Fruit fly (Drosophila melanogaster) whole organism, embryonic: Measurements from ENCODE around the gene CG10470.

Source experiments
- Adf1 ChIP-seq: fragments of 200-800 bp; sonication (Bioruptor generic); IDR thresholded peaks from 2 replicates; pipeline ENCODE4 v1.3.6; 2022; ENCODE audit warnings: missing biosample characterization, missing genetic modification characterization
- Atf-2 ChIP-seq: fragments of 200-800 bp; sonication (Bioruptor generic); optimal IDR thresholded peaks from 2 replicates; lab custom pipeline; 2016; ENCODE audit warnings: missing biosample characterization, missing genetic modification characterization
- CG10209 ChIP-seq: fragments of 200-800 bp; sonication (Bioruptor generic); optimal IDR thresholded peaks from 3 replicates; lab custom pipeline; 2017; ENCODE audit warnings: missing biosample characterization, mild to moderate bottlenecking, missing genetic modification characterization, missing genetic modification reagents
- CG11696 ChIP-seq: fragments of 200-800 bp; sonication (Bioruptor generic); IDR thresholded peaks from 2 replicates; pipeline ENCODE4 v1.3.6; 2022; ENCODE audit warnings: missing biosample characterization, missing genetic modification characterization
- CG12104 ChIP-seq: fragments of 200-800 bp; sonication (Bioruptor generic); optimal IDR thresholded peaks from 3 replicates; lab custom pipeline; 2016; ENCODE audit warnings: missing biosample characterization, missing genetic modification characterization
- CG12659 ChIP-seq: fragments of 200-800 bp; sonication (Bioruptor generic); optimal IDR thresholded peaks from 3 replicates; lab custom pipeline; 2017; ENCODE audit warnings: mild to moderate bottlenecking, missing biosample characterization, missing genetic modification reagents, missing genetic modification characterization
- CG13775 ChIP-seq: fragments of 200-800 bp; sonication (Bioruptor generic); optimal IDR thresholded peaks from 3 replicates; lab custom pipeline; 2017; ENCODE audit warnings: missing biosample characterization, mild to moderate bottlenecking, missing genetic modification characterization
- CG16863 ChIP-seq: fragments of 200-800 bp; sonication (Bioruptor generic); optimal IDR thresholded peaks from 3 replicates; lab custom pipeline; 2016; ENCODE audit warnings: missing biosample characterization, missing genetic modification characterization
- CG18619 ChIP-seq: fragments of 200-800 bp; sonication (Bioruptor generic); optimal IDR thresholded peaks from 3 replicates; lab custom pipeline; 2017; ENCODE audit warnings: missing biosample characterization, mild to moderate bottlenecking, missing genetic modification characterization
- CG2129 ChIP-seq: fragments of 200-800 bp; sonication (Bioruptor generic); IDR thresholded peaks from 2 replicates; pipeline ENCODE4 v1.3.6; 2022; ENCODE audit warnings: missing biosample characterization, missing genetic modification characterization; ENCODE audit not compliant: partially characterized antibody
- CG3838 ChIP-seq: fragments of 200-800 bp; sonication (Bioruptor generic); optimal IDR thresholded peaks from 3 replicates; lab custom pipeline; 2016; ENCODE audit warnings: missing biosample characterization, missing genetic modification characterization
- CG6175 ChIP-seq: fragments of 200-800 bp; sonication (Bioruptor generic); IDR thresholded peaks from 3 replicates; pipeline ENCODE4 v1.3.6; 2022; ENCODE audit warnings: missing biosample characterization, missing genetic modification characterization
- CG6813 ChIP-seq: fragments of 200-800 bp; sonication (Bioruptor generic); optimal IDR thresholded peaks from 2 replicates; lab custom pipeline; 2017; ENCODE audit warnings: missing biosample characterization, missing genetic modification characterization, mild to moderate bottlenecking, moderate library complexity, missing genetic modification reagents
- CG7357 ChIP-seq: fragments of 200-800 bp; sonication (Bioruptor generic); IDR thresholded peaks from 3 replicates; pipeline ENCODE4 v1.3.6; 2022; ENCODE audit warnings: missing biosample characterization, missing genetic modification characterization
- CHES-1-like ChIP-seq: fragments of 200-800 bp; sonication (Bioruptor generic); optimal IDR thresholded peaks from 2 replicates; lab custom pipeline; 2016; ENCODE audit warnings: missing biosample characterization, missing genetic modification characterization
- CoRest ChIP-seq: fragments of 200-800 bp; sonication (Bioruptor generic); optimal IDR thresholded peaks from 3 replicates; lab custom pipeline; 2018; ENCODE audit warnings: missing biosample characterization, mild to moderate bottlenecking, missing genetic modification characterization, moderate library complexity
- CrebB ChIP-seq: fragments of 200-800 bp; sonication (Bioruptor generic); optimal IDR thresholded peaks from 3 replicates; lab custom pipeline; 2018; ENCODE audit warnings: missing biosample characterization, mild to moderate bottlenecking, missing genetic modification characterization
- Dp ChIP-seq: fragments of 200-800 bp; sonication (Bioruptor generic); optimal IDR thresholded peaks from 2 replicates; lab custom pipeline; 2018; ENCODE audit warnings: missing biosample characterization, mild to moderate bottlenecking, missing genetic modification characterization, moderate library complexity
- Ets97D ChIP-seq: fragments of 200-800 bp; sonication (Bioruptor generic); optimal IDR thresholded peaks from 3 replicates; lab custom pipeline; 2016; ENCODE audit warnings: missing biosample characterization, missing genetic modification characterization
- Hr3 ChIP-seq: fragments of 200-800 bp; sonication (Bioruptor generic); optimal IDR thresholded peaks from 3 replicates; lab custom pipeline; 2016; ENCODE audit warnings: missing biosample characterization, missing genetic modification characterization
- Mrtf ChIP-seq: fragments of 200-800 bp; sonication (Bioruptor generic); IDR thresholded peaks from 3 replicates; pipeline ENCODE4 v1.3.6; 2022; ENCODE audit warnings: missing biosample characterization, missing genetic modification characterization
- Side ChIP-seq: fragments of 200-800 bp; sonication (Bioruptor generic); optimal IDR thresholded peaks from 2 replicates; lab custom pipeline; 2016; ENCODE audit warnings: missing biosample characterization, missing genetic modification characterization
- Vsx1 ChIP-seq: fragments of 200-800 bp; sonication (Bioruptor generic); optimal IDR thresholded peaks from 2 replicates; lab custom pipeline; 2017; ENCODE audit warnings: missing biosample characterization, mild to moderate bottlenecking, missing genetic modification characterization, missing genetic modification reagents
- bbx ChIP-seq: fragments of 200-800 bp; sonication (Bioruptor generic); IDR thresholded peaks from 2 replicates; pipeline ENCODE4 v1.3.6; 2022; ENCODE audit warnings: missing biosample characterization, missing genetic modification characterization; ENCODE audit not compliant: partially characterized antibody
- chif ChIP-seq, 2 experiments: fragments of 200-800 bp; sonication (Bioruptor generic); optimal IDR thresholded peaks; 3 replicates each; lab custom pipeline; 2016; ENCODE audit warnings: missing biosample characterization in 2 of 2, missing genetic modification characterization in 2 of 2
- dati ChIP-seq: fragments of 200-800 bp; sonication (Bioruptor generic); IDR thresholded peaks from 2 replicates; pipeline ENCODE4 v1.3.6; 2022; ENCODE audit warnings: missing biosample characterization, missing genetic modification characterization
- dmrt99B ChIP-seq: fragments of 200-800 bp; sonication (Bioruptor generic); optimal IDR thresholded peaks from 2 replicates; lab custom pipeline; 2018; ENCODE audit warnings: missing biosample characterization, mild to moderate bottlenecking, missing genetic modification characterization, moderate library complexity
- fd3F ChIP-seq: fragments of 200-800 bp; sonication (Bioruptor generic); optimal IDR thresholded peaks from 2 replicates; lab custom pipeline; 2018; ENCODE audit warnings: missing biosample characterization, mild to moderate bottlenecking, missing genetic modification characterization, moderate library complexity
- fd64A ChIP-seq: fragments of 200-800 bp; sonication (Bioruptor generic); optimal IDR thresholded peaks from 3 replicates; lab custom pipeline; 2018; ENCODE audit warnings: missing biosample characterization, mild to moderate bottlenecking, missing genetic modification characterization
- hb ChIP-seq: fragments of 200-800 bp; sonication (Bioruptor generic); IDR thresholded peaks from 3 replicates; pipeline ENCODE4 v1.3.6; 2022; ENCODE audit warnings: missing biosample characterization, missing genetic modification characterization; ENCODE audit not compliant: partially characterized antibody
- hbn ChIP-seq: fragments of 200-800 bp; sonication (Bioruptor generic); IDR thresholded peaks from 2 replicates; pipeline ENCODE4 v1.3.6; 2022; ENCODE audit warnings: missing biosample characterization, missing genetic modification characterization; ENCODE audit not compliant: partially characterized antibody
- ind ChIP-seq: fragments of 200-800 bp; sonication (Bioruptor generic); optimal IDR thresholded peaks from 3 replicates; lab custom pipeline; 2016; ENCODE audit warnings: missing biosample characterization, missing genetic modification characterization
- kay ChIP-seq: fragments of 200-800 bp; sonication (Bioruptor generic); optimal IDR thresholded peaks from 2 replicates; lab custom pipeline; 2016; ENCODE audit warnings: missing biosample characterization, missing genetic modification characterization
- lilli ChIP-seq: fragments of 200-800 bp; sonication (Bioruptor generic); optimal IDR thresholded peaks from 3 replicates; lab custom pipeline; 2016; ENCODE audit warnings: missing biosample characterization, missing genetic modification characterization
- lov ChIP-seq, 2 experiments: fragments of 200-800 bp in 1 of 2; fragments of >200 bp in 1 of 2; sonication (Bioruptor generic) in 1 of 2; IDR thresholded peaks in 1 of 2; optimal IDR thresholded peaks in 1 of 2; 2 replicates in 1 of 2; 3 replicates in 1 of 2; pipeline versions ENCODE4 v1.3.6 to Lab custom; 2017 to 2022; ENCODE audit warnings: missing biosample characterization in 1 of 2, missing genetic modification characterization in 1 of 2
- nerfin-2 ChIP-seq: fragments of 200-800 bp; sonication (Bioruptor generic); IDR thresholded peaks from 2 replicates; pipeline ENCODE4 v1.3.6; 2022; ENCODE audit warnings: missing biosample characterization, missing genetic modification characterization; ENCODE audit not compliant: partially characterized antibody
- nmo ChIP-seq: fragments of 200-800 bp; sonication (Bioruptor generic); optimal IDR thresholded peaks from 2 replicates; lab custom pipeline; 2018; ENCODE audit warnings: missing biosample characterization, mild to moderate bottlenecking, missing genetic modification characterization, moderate library complexity
- pnt ChIP-seq: fragments of 200-800 bp; sonication (Bioruptor generic); optimal IDR thresholded peaks from 3 replicates; lab custom pipeline; 2016; ENCODE audit warnings: missing biosample characterization, missing genetic modification characterization
- pum ChIP-seq: fragments of 200-800 bp; sonication (Bioruptor generic); optimal IDR thresholded peaks from 2 replicates; lab custom pipeline; 2016; ENCODE audit warnings: missing biosample characterization, missing genetic modification characterization
- rib ChIP-seq: fragments of 200-800 bp; sonication (Bioruptor generic); IDR thresholded peaks from 2 replicates; pipeline ENCODE4 v1.3.6; 2022; ENCODE audit warnings: missing biosample characterization, missing genetic modification characterization
- row ChIP-seq: fragments of 200-800 bp; sonication (Bioruptor generic); IDR thresholded peaks from 3 replicates; pipeline ENCODE4 v1.3.6; 2022; ENCODE audit warnings: missing biosample characterization, missing genetic modification characterization
- run ChIP-seq: fragments of 200-800 bp; sonication (Bioruptor generic); optimal IDR thresholded peaks from 3 replicates; lab custom pipeline; 2018; ENCODE audit warnings: missing biosample characterization, mild to moderate bottlenecking, missing genetic modification characterization
- sc ChIP-seq, 3 experiments: fragments of >200 bp in 2 of 3; fragments of 200-800 bp in 1 of 3; sonication (Bioruptor generic) in 1 of 3; optimal IDR thresholded peaks; 2 replicates in 2 of 3; 3 replicates in 1 of 3; lab custom pipeline; 2017; ENCODE audit warnings: mild to moderate bottlenecking in 1 of 3, missing biosample characterization in 1 of 3, missing genetic modification characterization in 1 of 3, missing genetic modification reagents in 1 of 3
- sd ChIP-seq: fragments of 200-800 bp; sonication (Bioruptor generic); optimal IDR thresholded peaks from 3 replicates; lab custom pipeline; 2018; ENCODE audit warnings: missing biosample characterization, mild to moderate bottlenecking, missing genetic modification characterization, moderate library complexity
- sens-2 ChIP-seq: fragments of 200-800 bp; sonication (Bioruptor generic); IDR thresholded peaks from 2 replicates; pipeline ENCODE4 v1.3.6; 2022; ENCODE audit warnings: missing biosample characterization, missing genetic modification characterization
- sob ChIP-seq: fragments of 200-800 bp; sonication (Bioruptor generic); IDR thresholded peaks from 2 replicates; pipeline ENCODE4 v1.3.6; 2022; ENCODE audit warnings: missing biosample characterization, missing genetic modification characterization
- usp ChIP-seq: fragments of >200 bp; optimal IDR thresholded peaks from 2 replicates; lab custom pipeline; 2017; ENCODE audit warnings: missing biosample characterization, missing genetic modification characterization
- z ChIP-seq: fragments of 200-800 bp; sonication (Bioruptor generic); IDR thresholded peaks from 3 replicates; pipeline ENCODE4 v1.3.6; 2022; ENCODE audit warnings: missing biosample characterization, missing genetic modification characterization
- zen ChIP-seq: fragments of 200-800 bp; sonication (Bioruptor generic); optimal IDR thresholded peaks from 3 replicates; lab custom pipeline; 2018; ENCODE audit warnings: missing biosample characterization, mild to moderate bottlenecking, missing genetic modification characterization, moderate library complexity

The CG10470 gene

dm6 chr2L:19036105-19036714 is 12.7 kb upstream of the CG10470 start (continued):
- TF ChIP-seq hb (GFP tag; lab: Robert Waterston, UW) (no peak), ind (GFP tag; lab: Kevin White, UChicago) (peak; percentile 13), row (GFP tag; lab: Robert Waterston, UW) (peak; percentile 33; the same call in 1 of the 3 replicates), CG7357 (GFP tag; lab: Robert Waterston, UW) (no peak), Side (GFP tag; lab: Kevin White, UChicago) (no peak), z (GFP tag; lab: Robert Waterston, UW) (no peak), zen (tag; lab: Kevin White, UChicago) (no peak), nerfin-2 (GFP tag; lab: Robert Waterston, UW) (no peak), pum (GFP tag; lab: Kevin White, UChicago) (no peak), Vsx1 (GFP tag; lab: Kevin White, UChicago) (no peak), CG12659 (GFP tag; lab: Kevin White, UChicago) (peak; percentile 2), CG13775 (GFP tag; lab: Kevin White, UChicago) (peak; percentile 20), sens-2 (GFP tag; lab: Robert Waterston, UW) (no peak), pnt (GFP tag; lab: Kevin White, UChicago) (no peak), usp (GFP tag; lab: Kevin White, UChicago) (no peak), Mrtf (GFP tag; lab: Robert Waterston, UW) (no peak), CG16863 (GFP tag; lab: Kevin White, UChicago) (no peak), sd (tag; lab: Kevin White, UChicago) (peak; percentile 70), CG6813 (GFP tag; lab: Kevin White, UChicago) (no peak), CG6175 (GFP tag; lab: Robert Waterston, UW) (0 out of 3 replicates have a peak, but pooled peaks have one; percentile 21), fd64A (GFP tag; lab: Kevin White, UChicago) (no peak), CrebB (tag; lab: Kevin White, UChicago) (no peak), lov (optimal IDR thresholded peaks at IDR 0.05; lab: Kevin White, UChicago) (no peak), lov (GFP tag; IDR thresholded peaks at IDR 0.05; lab: Robert Waterston, UW) (no peak), CG3838 (GFP tag; lab: Kevin White, UChicago) (no peak), CG18619 (GFP tag; lab: Kevin White, UChicago) (peak; percentile 11), CG10209 (GFP tag; lab: Kevin White, UChicago) (peak; percentile 15), sob (no peak), CHES-1-like (GFP tag; lab: Kevin White, UChicago) (no peak), chif (GFP tag; optimal IDR thresholded peaks at IDR 0.05; lab: Kevin White, UChicago) (no peak), nmo (GFP tag; lab: Kevin White, UChicago) (no peak), sc (optimal IDR thresholded peaks at IDR 0.05; lab: Kevin White, UChicago) (no peak), sc (GFP tag; optimal IDR thresholded peaks at IDR 0.05; lab: Kevin White, UChicago) (no peak), CG12104 (GFP tag; lab: Kevin White, UChicago) (no peak), CG11696 (GFP tag; lab: Robert Waterston, UW) (no peak), kay (GFP tag; lab: Kevin White, UChicago) (no peak), Dp (GFP tag; lab: Kevin White, UChicago) (no peak), Hr3 (GFP tag; lab: Kevin White, UChicago) (no peak), hbn (GFP tag; lab: Robert Waterston, UW) (no peak), lilli (GFP tag; lab: Kevin White, UChicago) (peak; percentile 26), rib (GFP tag; lab: Robert Waterston, UW) (0 out of 2 replicates have a peak, but pooled peaks have one; percentile 15), Ets97D (GFP tag; lab: Kevin White, UChicago) (no peak), run (tag; lab: Kevin White, UChicago) (no peak), bbx (GFP tag; lab: Robert Waterston, UW) (0 out of 2 replicates have a peak, but pooled peaks have one; percentile 14), dmrt99B (peak; percentile 4), Adf1 (GFP tag; lab: Robert Waterston, UW) (no peak; the same call in 1 of the 2 replicates), Atf-2 (no peak), fd3F (GFP tag; lab: Kevin White, UChicago) (no peak), CG2129 (GFP tag; lab: Robert Waterston, UW) (no peak), CoRest (tag; lab: Kevin White, UChicago) (peak; percentile 49), dati (GFP tag; lab: Robert Waterston, UW) (no peak)
